Worm (Caenorhabditis elegans): ENCODE data around the gene glb-6.

DNA sequence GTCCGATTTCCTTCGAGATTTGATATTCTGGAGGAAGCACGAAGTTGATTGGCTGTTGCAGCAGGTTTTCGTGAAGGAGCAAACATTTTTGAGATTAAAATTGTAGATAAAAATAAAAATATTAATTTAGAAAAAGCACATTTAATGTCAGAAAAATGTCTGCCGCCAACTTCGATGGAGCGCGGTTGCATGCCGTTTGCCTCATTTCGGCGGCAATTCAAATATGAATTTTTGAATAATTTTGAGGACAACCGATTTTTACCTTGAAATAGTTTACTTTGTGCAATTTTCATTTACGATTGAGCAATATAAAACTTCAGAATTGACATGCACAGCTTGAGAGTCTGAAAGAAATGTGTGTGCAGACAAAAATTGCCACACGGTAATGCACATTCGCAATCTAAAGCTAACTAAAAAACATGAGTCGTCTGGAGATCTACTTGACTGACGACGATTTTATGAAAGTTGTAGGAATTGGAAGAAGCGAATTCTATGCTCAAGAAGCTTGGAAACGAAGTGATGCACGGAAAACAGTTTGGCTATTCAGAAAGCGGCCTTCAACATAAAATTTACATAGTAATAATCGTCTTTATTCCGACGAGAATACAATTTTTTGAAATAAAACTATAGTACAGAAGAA, 26.2 kb upstream of the glb-6 start, which contains the start of gene zhit-1:
- TF ChIP-seq dmd-4 (tag; optimal IDR thresholded peaks at IDR 0.05; ENCODE audit: borderline replicate concordance) (no peak), ceh-19 (GFP tag; optimal IDR thresholded peaks at IDR 0.05) (no peak), gmeb-2 (tag; optimal IDR thresholded peaks at IDR 0.05) (no peak), ref-2 (tag; optimal IDR thresholded peaks at IDR 0.05) (no peak), pag-3 (tag; optimal IDR thresholded peaks at IDR 0.05; ENCODE audit: borderline replicate concordance) (no peak), ama-1 (optimal IDR thresholded peaks at IDR 0.05) (no peak), ceh-30 (tag; optimal IDR thresholded peaks at IDR 0.05) (no peak), hlh-30 (tag; optimal IDR thresholded peaks at IDR 0.05; ENCODE audit: insufficient read depth) (no peak), npax-4 (tag; optimal IDR thresholded peaks at IDR 0.05) (no peak), lim-6 (tag; optimal IDR thresholded peaks at IDR 0.05) (no peak), nfya-1 (tag; optimal IDR thresholded peaks at IDR 0.05) (no peak), ceh-14 (tag; optimal IDR thresholded peaks at IDR 0.05) (no peak), sdc-2 (tag; optimal IDR thresholded peaks at IDR 0.05) (no peak), pros-1 (tag; optimal IDR thresholded peaks at IDR 0.05) (no peak)
